Fruit fly (Drosophila melanogaster): ENCODE results near the gene CanA-14F.

The CanA-14F gene

DNA sequence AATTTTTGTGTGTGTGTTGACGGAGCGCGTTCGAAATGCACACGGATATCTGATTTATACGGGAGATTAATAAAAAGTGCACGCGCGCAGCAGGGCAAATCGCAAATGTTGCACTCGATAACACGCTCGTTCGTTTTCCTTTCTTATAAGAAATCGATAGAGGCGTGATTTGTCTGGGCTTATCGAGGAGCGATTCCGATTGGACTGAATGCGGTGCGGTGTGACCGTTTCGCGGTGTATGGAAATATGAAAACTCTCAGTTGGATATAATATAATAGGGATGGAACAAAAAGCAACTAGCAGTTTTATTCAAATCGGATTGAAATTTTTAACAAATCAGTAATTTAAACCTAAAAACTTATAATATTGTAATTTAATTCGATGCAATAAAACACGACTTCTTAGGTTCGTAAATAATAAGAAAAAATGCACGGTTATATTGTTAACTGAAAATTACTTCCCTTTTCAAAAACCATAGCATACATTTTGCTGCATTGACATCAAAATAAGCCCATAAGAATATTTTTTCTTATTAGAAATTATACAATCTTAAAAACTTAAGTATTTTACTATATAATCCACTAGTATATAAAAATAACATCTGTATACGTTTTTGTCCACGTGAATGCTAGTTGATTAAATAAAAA is at the start of gene CanA-14F (continued):
- TF ChIP-seq Abd-B (GFP tag; optimal IDR thresholded peaks at IDR 0.05) = no peak
- TF ChIP-seq ci (GFP tag; IDR thresholded peaks at IDR 0.05) = no peak
- TF ChIP-seq kni (GFP tag; optimal IDR thresholded peaks at IDR 0.05) = no peak
- no peak for TF ChIP-seq pb (GFP tag; optimal IDR thresholded peaks at IDR 0.05)
- TF ChIP-seq HLH3B (GFP tag; IDR thresholded peaks at IDR 0.05) = no peak
- no peak for TF ChIP-seq CG6765 (GFP tag; optimal IDR thresholded peaks at IDR 0.05)
- no peak for TF ChIP-seq her (GFP tag; optimal IDR thresholded peaks at IDR 0.05)
- TF ChIP-seq run (tag; optimal IDR thresholded peaks at IDR 0.05) = no peak
- TF ChIP-seq zfh1 (GFP tag; IDR thresholded peaks at IDR 0.05) = no peak
- no peak for TF ChIP-seq ac (GFP tag; optimal IDR thresholded peaks at IDR 0.05)
- TF ChIP-seq salm (tag; optimal IDR thresholded peaks at IDR 0.05) = no peak
- no peak for TF ChIP-seq exex (tag; optimal IDR thresholded peaks at IDR 0.05)
- TF ChIP-seq C15 (GFP tag; IDR thresholded peaks at IDR 0.05) = no peak
- TF ChIP-seq CG43689 (GFP tag; IDR thresholded peaks at IDR 0.05) = no peak
- TF ChIP-seq CG2116 (GFP tag; optimal IDR thresholded peaks at IDR 0.05) = peak; percentile 41
- no peak for TF ChIP-seq slp2 (GFP tag; optimal IDR thresholded peaks at IDR 0.05)
- peak; percentile 54; the same call in 2 of the 3 replicates for TF ChIP-seq CG16813 (GFP tag; IDR thresholded peaks at IDR 0.05; ENCODE audit: partially characterized antibody)
- TF ChIP-seq Oli (tag; optimal IDR thresholded peaks at IDR 0.05) = no peak
- peak; percentile 53 for TF ChIP-seq gfzf (GFP tag; optimal IDR thresholded peaks at IDR 0.05)
- TF ChIP-seq HLH4C (GFP tag; IDR thresholded peaks at IDR 0.05; ENCODE audit: partially characterized antibody) = peak; percentile 72
- no peak for TF ChIP-seq en (GFP tag; optimal IDR thresholded peaks at IDR 0.05)
- TF ChIP-seq CG14860 (GFP tag; IDR thresholded peaks at IDR 0.05; ENCODE audit: partially characterized antibody) = peak; percentile 68
- TF ChIP-seq CG12236 (GFP tag; optimal IDR thresholded peaks at IDR 0.05) = no peak
- TF ChIP-seq chn (GFP tag; optimal IDR thresholded peaks at IDR 0.05) = no peak
- TF ChIP-seq hkb (optimal IDR thresholded peaks at IDR 0.05) = no peak
- no peak for TF ChIP-seq hkb (GFP tag; IDR thresholded peaks at IDR 0.05)
- no peak for TF ChIP-seq CG1792 (GFP tag; optimal IDR thresholded peaks at IDR 0.05)
- no peak for TF ChIP-seq jigr1 (GFP tag; IDR thresholded peaks at IDR 0.05)
- no peak for TF ChIP-seq CG9609 (GFP tag; optimal IDR thresholded peaks at IDR 0.05)
- no peak for TF ChIP-seq gce (GFP tag; IDR thresholded peaks at IDR 0.05)
- no peak for TF ChIP-seq Hr78 (GFP tag; optimal IDR thresholded peaks at IDR 0.05)
- TF ChIP-seq zen2 (GFP tag; IDR thresholded peaks at IDR 0.05; ENCODE audit: partially characterized antibody) = peak; percentile 57; the same call in 2 of the 3 replicates
- TF ChIP-seq Dp (GFP tag; optimal IDR thresholded peaks at IDR 0.05) = peak; percentile 21
- peak; percentile 58 for TF ChIP-seq CG13287 (GFP tag; IDR thresholded peaks at IDR 0.05; ENCODE audit: partially characterized antibody)
- peak; percentile 14 for TF ChIP-seq Nf-YC (tag; optimal IDR thresholded peaks at IDR 0.05)
- TF ChIP-seq B-H1 (GFP tag; IDR thresholded peaks at IDR 0.05) = no peak
- TF ChIP-seq MBD-R2 (GFP tag; IDR thresholded peaks at IDR 0.05) = peak; percentile 28; the same call in 1 of the 2 replicates
- no peak for TF ChIP-seq CG7357 (GFP tag; IDR thresholded peaks at IDR 0.05)
- peak; percentile 19 for TF ChIP-seq CTCF (GFP tag; optimal IDR thresholded peaks at IDR 0.05)
- peak; percentile 47 for TF ChIP-seq MESR4 (GFP tag; optimal IDR thresholded peaks at IDR 0.05)
- TF ChIP-seq Rfx (GFP tag; IDR thresholded peaks at IDR 0.05) = 0 out of 2 replicates have a peak, but pooled peaks have one; percentile 15
- TF ChIP-seq Kr (GFP tag; optimal IDR thresholded peaks at IDR 0.05) = no peak
- TF ChIP-seq CG8290 (GFP tag; optimal IDR thresholded peaks at IDR 0.05) = no peak
- peak in 1 of 2 experiments; percentile 22 for TF ChIP-seq CG8290 (tag; optimal IDR thresholded peaks at IDR 0.05)
- TF ChIP-seq fd102C (GFP tag; optimal IDR thresholded peaks at IDR 0.05) = no peak
- TF ChIP-seq seq (GFP tag; IDR thresholded peaks at IDR 0.05) = no peak
- TF ChIP-seq Dip2 (GFP tag; IDR thresholded peaks at IDR 0.05) = no peak
- no peak for TF ChIP-seq sens-2 (GFP tag; IDR thresholded peaks at IDR 0.05)
- no peak for TF ChIP-seq CG8944 (GFP tag; optimal IDR thresholded peaks at IDR 0.05)
- peak; percentile 27 for TF ChIP-seq sens (GFP tag)
- peak; percentile 52 for TF ChIP-seq Scr (GFP tag; IDR thresholded peaks at IDR 0.05; ENCODE audit: partially characterized antibody)
